Fruit fly (Drosophila melanogaster) whole organism, embryonic: ENCODE results near the gene Tengl3.

Experiments
- Abd-B ChIP-seq: fragments of 200-800 bp; sonication (Bioruptor generic); optimal IDR thresholded peaks from 2 replicates; lab custom pipeline; 2018; ENCODE audit warnings: missing biosample characterization, mild to moderate bottlenecking, missing genetic modification characterization, moderate library complexity
- Ada2b ChIP-seq: fragments of 200-800 bp; sonication (Bioruptor generic); IDR thresholded peaks from 2 replicates; pipeline ENCODE4 v1.3.6; 2022; ENCODE audit warnings: missing biosample characterization, missing genetic modification characterization
- Atf3 ChIP-seq: fragments of 200-800 bp; sonication (Bioruptor generic); optimal IDR thresholded peaks from 3 replicates; lab custom pipeline; 2016; ENCODE audit warnings: missing biosample characterization, missing genetic modification characterization
- B-H2 ChIP-seq: fragments of 200-800 bp; sonication (Bioruptor generic); optimal IDR thresholded peaks from 2 replicates; lab custom pipeline; 2018; ENCODE audit warnings: missing biosample characterization, mild to moderate bottlenecking, missing genetic modification characterization
- Bgb ChIP-seq: fragments of 200-800 bp; sonication (Bioruptor generic); IDR thresholded peaks from 2 replicates; pipeline ENCODE4 v1.3.6; 2022; ENCODE audit warnings: missing biosample characterization, missing genetic modification characterization; ENCODE audit not compliant: partially characterized antibody
- CG10147 ChIP-seq: fragments of 200-800 bp; sonication (Bioruptor generic); optimal IDR thresholded peaks from 2 replicates; lab custom pipeline; 2019; ENCODE audit warnings: missing biosample characterization, mild to moderate bottlenecking, missing genetic modification characterization, moderate library complexity
- CG11085 ChIP-seq: fragments of 200-800 bp; sonication (Bioruptor generic); IDR thresholded peaks from 2 replicates; pipeline ENCODE4 v1.3.6; 2022; ENCODE audit warnings: missing biosample characterization, missing genetic modification characterization
- CG11247 ChIP-seq: fragments of 200-800 bp; sonication (Bioruptor generic); IDR thresholded peaks from 2 replicates; pipeline ENCODE4 v1.3.6; 2022; ENCODE audit warnings: missing biosample characterization, missing genetic modification characterization
- CG11504 ChIP-seq: fragments of 200-800 bp; sonication (Bioruptor generic); optimal IDR thresholded peaks from 3 replicates; lab custom pipeline; 2019; ENCODE audit warnings: missing biosample characterization, mild to moderate bottlenecking, missing genetic modification characterization, moderate library complexity
- CG12071 ChIP-seq: fragments of 200-800 bp; sonication (Bioruptor generic); optimal IDR thresholded peaks from 3 replicates; lab custom pipeline; 2018; ENCODE audit warnings: missing biosample characterization, mild to moderate bottlenecking, missing genetic modification characterization
- CG14050 ChIP-seq: fragments of 200-800 bp; sonication (Bioruptor generic); IDR thresholded peaks from 3 replicates; pipeline ENCODE4 v1.3.6; 2022; ENCODE audit warnings: missing biosample characterization, missing genetic modification characterization
- CG14441 ChIP-seq: fragments of 200-800 bp; sonication (Bioruptor generic); IDR thresholded peaks from 2 replicates; pipeline ENCODE4 v1.3.6; 2022; ENCODE audit warnings: missing biosample characterization, missing genetic modification characterization
- CG14667 ChIP-seq: fragments of 200-800 bp; sonication (Bioruptor generic); IDR thresholded peaks from 2 replicates; pipeline ENCODE4 v1.3.6; 2022; ENCODE audit warnings: missing biosample characterization, missing genetic modification characterization
- CG16779 ChIP-seq: fragments of 200-800 bp; sonication (Bioruptor generic); IDR thresholded peaks from 2 replicates; pipeline ENCODE4 v1.3.6; 2022; ENCODE audit warnings: missing biosample characterization, missing genetic modification characterization
- CG18476 ChIP-seq: fragments of 200-800 bp; sonication (Bioruptor generic); optimal IDR thresholded peaks from 2 replicates; lab custom pipeline; 2016; ENCODE audit warnings: missing biosample characterization, mild to moderate bottlenecking, missing genetic modification characterization
- CG2202 ChIP-seq: fragments of 200-800 bp; sonication (Bioruptor generic); optimal IDR thresholded peaks from 2 replicates; lab custom pipeline; 2018; ENCODE audit warnings: missing biosample characterization, mild to moderate bottlenecking, missing genetic modification characterization
- CG31224 ChIP-seq: fragments of 200-800 bp; sonication (Bioruptor generic); IDR thresholded peaks from 2 replicates; pipeline ENCODE4 v1.3.6; 2022; ENCODE audit warnings: missing biosample characterization, missing genetic modification characterization
- CG32532 ChIP-seq: fragments of 200-800 bp; sonication (Bioruptor generic); IDR thresholded peaks from 2 replicates; pipeline ENCODE4 v1.3.6; 2022; ENCODE audit warnings: missing biosample characterization, missing genetic modification characterization
- CG32772 ChIP-seq: fragments of 200-800 bp; sonication (Bioruptor generic); IDR thresholded peaks from 2 replicates; pipeline ENCODE4 v1.3.6; 2022; ENCODE audit warnings: missing biosample characterization, missing genetic modification characterization
- CG4282 ChIP-seq: fragments of 200-800 bp; sonication (Bioruptor generic); optimal IDR thresholded peaks from 2 replicates; lab custom pipeline; 2016; ENCODE audit warnings: missing biosample characterization, missing genetic modification characterization
- CG4617 ChIP-seq: fragments of 200-800 bp; sonication (Bioruptor generic); optimal IDR thresholded peaks from 3 replicates; lab custom pipeline; 2016; ENCODE audit warnings: missing biosample characterization, missing genetic modification characterization, borderline replicate concordance
- CG5180 ChIP-seq: fragments of 200-800 bp; sonication (Bioruptor generic); optimal IDR thresholded peaks from 3 replicates; lab custom pipeline; 2017; ENCODE audit warnings: missing biosample characterization, missing genetic modification characterization, mild to moderate bottlenecking, moderate library complexity, missing genetic modification reagents
- CG6175 ChIP-seq: fragments of 200-800 bp; sonication (Bioruptor generic); IDR thresholded peaks from 3 replicates; pipeline ENCODE4 v1.3.6; 2022; ENCODE audit warnings: missing biosample characterization, missing genetic modification characterization
- CG6272 ChIP-seq: fragments of 200-800 bp; sonication (Bioruptor generic); IDR thresholded peaks from 2 replicates; pipeline ENCODE4 v1.3.6; 2022; ENCODE audit warnings: missing biosample characterization, missing genetic modification characterization
- CG7963 ChIP-seq: fragments of 200-800 bp; sonication (Bioruptor generic); IDR thresholded peaks from 3 replicates; pipeline ENCODE4 v1.3.6; 2022; ENCODE audit warnings: missing biosample characterization, missing genetic modification characterization; ENCODE audit not compliant: partially characterized antibody
- CG8359 ChIP-seq: fragments of 200-800 bp; sonication (Bioruptor generic); optimal IDR thresholded peaks from 2 replicates; lab custom pipeline; 2017; ENCODE audit warnings: missing biosample characterization, mild to moderate bottlenecking, missing genetic modification characterization, borderline replicate concordance
- CG8765 ChIP-seq: fragments of 200-800 bp; sonication (Bioruptor generic); IDR thresholded peaks from 2 replicates; pipeline ENCODE4 v1.3.6; 2022; ENCODE audit warnings: missing biosample characterization, missing genetic modification characterization
- Chrac-16 ChIP-seq: fragments of 200-800 bp; sonication (Bioruptor generic); optimal IDR thresholded peaks from 3 replicates; lab custom pipeline; 2016; ENCODE audit warnings: missing biosample characterization, missing genetic modification characterization
- Dip2 ChIP-seq: fragments of 200-800 bp; sonication (Bioruptor generic); IDR thresholded peaks from 2 replicates; pipeline ENCODE4 v1.3.6; 2022; ENCODE audit warnings: missing biosample characterization, missing genetic modification characterization
- Fer3 ChIP-seq: fragments of 200-800 bp; sonication (Bioruptor generic); optimal IDR thresholded peaks from 2 replicates; lab custom pipeline; 2018; ENCODE audit warnings: missing biosample characterization, mild to moderate bottlenecking, missing genetic modification characterization, moderate library complexity
- Hr39 ChIP-seq: fragments of >200 bp; optimal IDR thresholded peaks from 2 replicates; lab custom pipeline; 2017
- Hr51 ChIP-seq, 2 experiments: fragments of 200-800 bp; sonication (Bioruptor generic); optimal IDR thresholded peaks; 2 replicates in 1 of 2; 3 replicates in 1 of 2; lab custom pipeline; 2016 to 2018; ENCODE audit warnings: missing biosample characterization in 2 of 2, missing genetic modification characterization in 2 of 2, mild to moderate bottlenecking in 1 of 2, moderate library complexity in 1 of 2
- Lhr ChIP-seq: fragments of 200-800 bp; sonication (Bioruptor generic); optimal IDR thresholded peaks from 3 replicates; lab custom pipeline; 2017; ENCODE audit warnings: mild to moderate bottlenecking, missing biosample characterization, missing genetic modification reagents, missing genetic modification characterization
- Pdp1 ChIP-seq, 2 experiments: fragments of 200-800 bp; sonication (Bioruptor generic); optimal IDR thresholded peaks; 3 replicates each; lab custom pipeline; 2016; ENCODE audit warnings: missing biosample characterization in 2 of 2, missing genetic modification characterization in 2 of 2, mild to moderate bottlenecking in 1 of 2, moderate library complexity in 1 of 2
- Poxn ChIP-seq: fragments of 200-800 bp; sonication (Bioruptor generic); IDR thresholded peaks from 2 replicates; pipeline ENCODE4 v1.3.6; 2022; ENCODE audit warnings: missing biosample characterization, missing genetic modification characterization
- Sin3A ChIP-seq: fragments of >200 bp; optimal IDR thresholded peaks from 2 replicates; lab custom pipeline; 2018
- Tbp ChIP-seq: fragments of >200 bp; optimal IDR thresholded peaks from 2 replicates; lab custom pipeline; 2018; ENCODE audit warnings: missing biosample characterization, missing genetic modification characterization
- ara ChIP-seq: fragments of 200-800 bp; sonication (Bioruptor generic); IDR thresholded peaks from 2 replicates; pipeline ENCODE4 v1.3.6; 2022; ENCODE audit warnings: missing biosample characterization, missing genetic modification characterization
- cato ChIP-seq: fragments of 200-800 bp; sonication (Bioruptor generic); optimal IDR thresholded peaks from 2 replicates; lab custom pipeline; 2016; ENCODE audit warnings: missing biosample characterization, missing genetic modification characterization, borderline replicate concordance
- cg ChIP-seq: fragments of 200-800 bp; sonication (Bioruptor generic); optimal IDR thresholded peaks from 3 replicates; lab custom pipeline; 2019; ENCODE audit warnings: missing biosample characterization, mild to moderate bottlenecking, missing genetic modification characterization, moderate library complexity
- dmrt11E ChIP-seq: fragments of 200-800 bp; sonication (Bioruptor generic); optimal IDR thresholded peaks from 3 replicates; lab custom pipeline; 2018; ENCODE audit warnings: missing biosample characterization, mild to moderate bottlenecking, missing genetic modification characterization, moderate library complexity
- hbn ChIP-seq: fragments of 200-800 bp; sonication (Bioruptor generic); IDR thresholded peaks from 2 replicates; pipeline ENCODE4 v1.3.6; 2022; ENCODE audit warnings: missing biosample characterization, missing genetic modification characterization; ENCODE audit not compliant: partially characterized antibody
- ind ChIP-seq: fragments of 200-800 bp; sonication (Bioruptor generic); optimal IDR thresholded peaks from 3 replicates; lab custom pipeline; 2016; ENCODE audit warnings: missing biosample characterization, missing genetic modification characterization
- lilli ChIP-seq: fragments of 200-800 bp; sonication (Bioruptor generic); optimal IDR thresholded peaks from 3 replicates; lab custom pipeline; 2016; ENCODE audit warnings: missing biosample characterization, missing genetic modification characterization
- nerfin-2 ChIP-seq: fragments of 200-800 bp; sonication (Bioruptor generic); IDR thresholded peaks from 2 replicates; pipeline ENCODE4 v1.3.6; 2022; ENCODE audit warnings: missing biosample characterization, missing genetic modification characterization; ENCODE audit not compliant: partially characterized antibody
- org-1 ChIP-seq: fragments of 200-800 bp; sonication (Bioruptor generic); optimal IDR thresholded peaks from 2 replicates; lab custom pipeline; 2017; ENCODE audit warnings: missing biosample characterization, missing genetic modification characterization
- sens-2 ChIP-seq: fragments of 200-800 bp; sonication (Bioruptor generic); IDR thresholded peaks from 2 replicates; pipeline ENCODE4 v1.3.6; 2022; ENCODE audit warnings: missing biosample characterization, missing genetic modification characterization
- tup ChIP-seq: fragments of 200-800 bp; sonication (Bioruptor generic); optimal IDR thresholded peaks from 2 replicates; lab custom pipeline; 2016; ENCODE audit warnings: missing biosample characterization, mild to moderate bottlenecking, missing genetic modification characterization, moderate library complexity

The Tengl3 gene

dm6 chr2L:2226259-2227121 is 11.6 kb downstream of the Tengl3 start, which contains the start of the genes CG15387 and sau (continued):
- peak; percentile 89 for TF ChIP-seq CG18476 (GFP tag; lab: Kevin White, UChicago)
- peak; percentile 86 for TF ChIP-seq dmrt11E (tag; lab: Kevin White, UChicago)
- peak; percentile 67 for TF ChIP-seq CG8765 (GFP tag; lab: Robert Waterston, UW)
- TF ChIP-seq Tbp (GFP tag; lab: Kevin White, UChicago) = no peak
- TF ChIP-seq Chrac-16 (GFP tag; lab: Kevin White, UChicago) = peak; percentile 91
- TF ChIP-seq CG11247 (GFP tag; lab: Robert Waterston, UW) = peak; percentile 78
- TF ChIP-seq CG32532 (GFP tag; lab: Robert Waterston, UW) = peak; percentile 87
- TF ChIP-seq B-H2 (GFP tag; lab: Kevin White, UChicago) = peak; percentile 94
- peak; percentile 75 for TF ChIP-seq CG12071 (GFP tag; lab: Kevin White, UChicago)
- no peak for TF ChIP-seq Hr39
- peak; percentile 63 for TF ChIP-seq org-1
- TF ChIP-seq tup = peak; percentile 79
- peak; percentile 41; the same call in 1 of the 2 replicates for TF ChIP-seq Poxn (GFP tag; lab: Robert Waterston, UW)
- peak; percentile 88 for TF ChIP-seq CG4282 (GFP tag; lab: Kevin White, UChicago)
- peak; percentile 65 for TF ChIP-seq CG14667 (GFP tag; lab: Robert Waterston, UW)
- TF ChIP-seq CG11085 (GFP tag; lab: Robert Waterston, UW) = peak; percentile 76
- peak; percentile 94 for TF ChIP-seq CG4617
- peak; percentile 89 for TF ChIP-seq ind (GFP tag; lab: Kevin White, UChicago)
- peak; percentile 93 for TF ChIP-seq hbn
- peak; percentile 60 for TF ChIP-seq Sin3A
- peak; percentile 11; the same call in 1 of the 3 replicates for TF ChIP-seq CG6175 (GFP tag; lab: Robert Waterston, UW)
- peak; percentile 76 for TF ChIP-seq Lhr (GFP tag; lab: Kevin White, UChicago)
- TF ChIP-seq CG16779 (GFP tag; lab: Robert Waterston, UW) = peak; percentile 64
- TF ChIP-seq Pdp1 (GFP tag; optimal IDR thresholded peaks at IDR 0.05; lab: Kevin White, UChicago) = peak; percentile 89 to 92
- TF ChIP-seq CG11504 (tag; lab: Kevin White, UChicago) = peak; percentile 87
- no peak for TF ChIP-seq sens-2 (GFP tag; lab: Robert Waterston, UW)
- TF ChIP-seq Ada2b (GFP tag; lab: Robert Waterston, UW) = peak; percentile 66
- TF ChIP-seq cg = peak; percentile 73
- TF ChIP-seq Atf3 (GFP tag; lab: Kevin White, UChicago) = peak; percentile 86
- peak; percentile 71 for TF ChIP-seq CG14050 (GFP tag; lab: Robert Waterston, UW)
- TF ChIP-seq CG2202 (tag; lab: Kevin White, UChicago) = peak; percentile 68
- peak; percentile 82 for TF ChIP-seq ara (GFP tag; lab: Robert Waterston, UW)
- TF ChIP-seq nerfin-2 (GFP tag; lab: Robert Waterston, UW) = peak; percentile 85
- TF ChIP-seq CG7963 = peak; percentile 77; the same call in 2 of the 3 replicates
- TF ChIP-seq CG5180 (GFP tag; lab: Kevin White, UChicago) = peak; percentile 63
- TF ChIP-seq Dip2 (GFP tag; lab: Robert Waterston, UW) = no peak
- TF ChIP-seq Abd-B = peak; percentile 82
- TF ChIP-seq Fer3 (tag; lab: Kevin White, UChicago) = peak; percentile 86
- peak; percentile 88 for TF ChIP-seq Bgb
- peak; percentile 82 for TF ChIP-seq CG14441 (GFP tag; lab: Robert Waterston, UW)
- peak; percentile 76 for TF ChIP-seq cato (GFP tag; lab: Kevin White, UChicago)
- TF ChIP-seq CG10147 (GFP tag; lab: Kevin White, UChicago) = peak; percentile 84
- peak; percentile 84 to 85 for TF ChIP-seq Hr51 (GFP tag; optimal IDR thresholded peaks at IDR 0.05; lab: Kevin White, UChicago)
- TF ChIP-seq CG31224 (GFP tag; lab: Robert Waterston, UW) = peak; percentile 79
- peak; percentile 41 for TF ChIP-seq CG8359 (GFP tag; lab: Kevin White, UChicago)
- peak; percentile 77 for TF ChIP-seq CG6272 (GFP tag; lab: Robert Waterston, UW)
- TF ChIP-seq lilli (GFP tag; lab: Kevin White, UChicago) = peak; percentile 94
- TF ChIP-seq CG32772 (GFP tag; lab: Robert Waterston, UW) = peak; percentile 75
